Fruit fly (Drosophila melanogaster): ENCODE results near the gene Set.
A peak's percentile ranks its signal among the peaks of the same experiment; 100 is the strongest.

The Set gene

dm6 chr3R:15280619-15281334, 17.4 kb downstream of the Set start (continued):
- no peak for TF ChIP-seq sd (tag; optimal IDR thresholded peaks at IDR 0.05)
- no peak for TF ChIP-seq grn (GFP tag; optimal IDR thresholded peaks at IDR 0.05)
- TF ChIP-seq CG6654 (GFP tag; optimal IDR thresholded peaks at IDR 0.05): peak; percentile 54
- TF ChIP-seq Usf (GFP tag; optimal IDR thresholded peaks at IDR 0.05): peak; percentile 59
- TF ChIP-seq CG3847 (GFP tag; IDR thresholded peaks at IDR 0.05): peak; percentile 40; the same call in 1 of the 2 replicates
- TF ChIP-seq cwo (GFP tag; optimal IDR thresholded peaks at IDR 0.05): peak; percentile 27
- TF ChIP-seq Eip74EF (GFP tag; optimal IDR thresholded peaks at IDR 0.05): peak in 1 of 2 experiments; percentile 67
- no peak for TF ChIP-seq CrebB (tag; optimal IDR thresholded peaks at IDR 0.05)
- TF ChIP-seq slou (GFP tag; optimal IDR thresholded peaks at IDR 0.05): no peak
- peak; percentile 54 for TF ChIP-seq ewg (GFP tag; optimal IDR thresholded peaks at IDR 0.05)
- peak; percentile 5 for TF ChIP-seq chn (GFP tag; optimal IDR thresholded peaks at IDR 0.05)
- no peak for TF ChIP-seq CG13624 (GFP tag; optimal IDR thresholded peaks at IDR 0.05)
- TF ChIP-seq CG13287 (GFP tag; IDR thresholded peaks at IDR 0.05; ENCODE audit: partially characterized antibody): no peak
- TF ChIP-seq her (GFP tag; optimal IDR thresholded peaks at IDR 0.05): no peak
- no peak for TF ChIP-seq Ets97D (GFP tag; optimal IDR thresholded peaks at IDR 0.05)
- TF ChIP-seq chinmo (GFP tag; IDR thresholded peaks at IDR 0.05; ENCODE audit: partially characterized antibody): no peak
- no peak for TF ChIP-seq Atf-2 (GFP tag; optimal IDR thresholded peaks at IDR 0.05)
- no peak for TF ChIP-seq fd102C (GFP tag; optimal IDR thresholded peaks at IDR 0.05)
- peak; percentile 52 for TF ChIP-seq Hsf (GFP tag; optimal IDR thresholded peaks at IDR 0.05)
- TF ChIP-seq sisA (GFP tag; IDR thresholded peaks at IDR 0.05): peak; percentile 37; the same call in 1 of the 2 replicates
- TF ChIP-seq pros (GFP tag; optimal IDR thresholded peaks at IDR 0.05): no peak
- peak; percentile 67 for TF ChIP-seq zen (tag; optimal IDR thresholded peaks at IDR 0.05)
- no peak for TF ChIP-seq HLHmδ (GFP tag; optimal IDR thresholded peaks at IDR 0.05)
- TF ChIP-seq Neu2 (GFP tag; optimal IDR thresholded peaks at IDR 0.05; ENCODE audit: borderline replicate concordance): no peak
- TF ChIP-seq unpg (GFP tag; optimal IDR thresholded peaks at IDR 0.05): peak; percentile 67
- no peak for TF ChIP-seq wdn (GFP tag; IDR thresholded peaks at IDR 0.05)
- TF ChIP-seq Ets65A (GFP tag): peak; percentile 73
- TF ChIP-seq CG1792 (GFP tag; optimal IDR thresholded peaks at IDR 0.05): no peak
- TF ChIP-seq Bgb (GFP tag; IDR thresholded peaks at IDR 0.05; ENCODE audit: partially characterized antibody): no peak
- TF ChIP-seq zen2 (GFP tag; IDR thresholded peaks at IDR 0.05; ENCODE audit: partially characterized antibody): no peak
- peak; percentile 64 for TF ChIP-seq CG3281 (GFP tag; optimal IDR thresholded peaks at IDR 0.05)
- peak; percentile 84 for TF ChIP-seq CG13424 (tag; optimal IDR thresholded peaks at IDR 0.05)
- TF ChIP-seq Mes4 (GFP tag; optimal IDR thresholded peaks at IDR 0.05): peak; percentile 30
- TF ChIP-seq hbn (GFP tag; IDR thresholded peaks at IDR 0.05; ENCODE audit: partially characterized antibody): no peak
- no peak for TF ChIP-seq CG14050 (GFP tag; IDR thresholded peaks at IDR 0.05)
- TF ChIP-seq Aef1 (GFP tag; IDR thresholded peaks at IDR 0.05): no peak
- no peak for TF ChIP-seq ken (GFP tag; IDR thresholded peaks at IDR 0.05)
- no peak for TF ChIP-seq Gsc (GFP tag; IDR thresholded peaks at IDR 0.05)
- no peak for TF ChIP-seq pfk (GFP tag; optimal IDR thresholded peaks at IDR 0.05)
- TF ChIP-seq corto (GFP tag; optimal IDR thresholded peaks at IDR 0.05): no peak
- peak; percentile 2 for TF ChIP-seq Fer3 (tag; optimal IDR thresholded peaks at IDR 0.05)
- peak; percentile 38; the same call in 1 of the 2 replicates for TF ChIP-seq CG4404 (GFP tag; IDR thresholded peaks at IDR 0.05)
- TF ChIP-seq gcm (GFP tag; optimal IDR thresholded peaks at IDR 0.05): peak; percentile 64
- no peak for TF ChIP-seq CG7745 (tag; optimal IDR thresholded peaks at IDR 0.05)
- TF ChIP-seq Deaf1 (tag; optimal IDR thresholded peaks at IDR 0.05): peak; percentile 51
- TF ChIP-seq h (optimal IDR thresholded peaks at IDR 0.05): no peak
- TF ChIP-seq ems (GFP tag; optimal IDR thresholded peaks at IDR 0.05): no peak
- TF ChIP-seq ham (GFP tag; IDR thresholded peaks at IDR 0.05): no peak
- peak; percentile 63 for TF ChIP-seq ind (GFP tag; optimal IDR thresholded peaks at IDR 0.05)
- no peak for TF ChIP-seq pb (GFP tag; optimal IDR thresholded peaks at IDR 0.05)

All from whole organism, embryonic.